Fruit fly (Drosophila melanogaster) whole organism, embryonic: ENCODE data around the gene CG8671.

ENCODE experiments used
- Ada2b ChIP-seq: fragments of 200-800 bp; sonication (Bioruptor generic); IDR thresholded peaks from 2 replicates; pipeline ENCODE4 v1.3.6; 2022; ENCODE audit warnings: missing biosample characterization, missing genetic modification characterization
- Adf1 ChIP-seq: fragments of 200-800 bp; sonication (Bioruptor generic); IDR thresholded peaks from 2 replicates; pipeline ENCODE4 v1.3.6; 2022; ENCODE audit warnings: missing biosample characterization, missing genetic modification characterization
- Atf6 ChIP-seq: fragments of 200-800 bp; sonication (Bioruptor generic); IDR thresholded peaks from 2 replicates; pipeline ENCODE4 v1.3.6; 2022; ENCODE audit warnings: missing biosample characterization, missing genetic modification characterization
- BtbVII ChIP-seq: fragments of 200-800 bp; sonication (Bioruptor generic); optimal IDR thresholded peaks from 3 replicates; lab custom pipeline; 2017; ENCODE audit warnings: missing biosample characterization, mild to moderate bottlenecking, missing genetic modification characterization
- C15 ChIP-seq: fragments of 200-800 bp; sonication (Bioruptor generic); IDR thresholded peaks from 3 replicates; pipeline ENCODE4 v1.3.6; 2022; ENCODE audit warnings: missing biosample characterization, missing genetic modification characterization
- CG10267 ChIP-seq: fragments of 200-800 bp; sonication (Bioruptor generic); optimal IDR thresholded peaks from 2 replicates; lab custom pipeline; 2018; ENCODE audit warnings: missing biosample characterization, mild to moderate bottlenecking, missing genetic modification characterization, moderate library complexity
- CG10431 ChIP-seq: fragments of 200-800 bp; sonication (Bioruptor generic); optimal IDR thresholded peaks from 3 replicates; lab custom pipeline; 2018; ENCODE audit warnings: missing biosample characterization, mild to moderate bottlenecking, missing genetic modification characterization
- CG10654 ChIP-seq: fragments of 200-800 bp; sonication (Bioruptor generic); optimal IDR thresholded peaks from 2 replicates; lab custom pipeline; 2016; ENCODE audit warnings: missing biosample characterization, missing genetic modification characterization
- CG13775 ChIP-seq: fragments of 200-800 bp; sonication (Bioruptor generic); optimal IDR thresholded peaks from 3 replicates; lab custom pipeline; 2017; ENCODE audit warnings: missing biosample characterization, mild to moderate bottlenecking, missing genetic modification characterization
- CG14965 ChIP-seq: fragments of 200-800 bp; sonication (Bioruptor generic); optimal IDR thresholded peaks from 2 replicates; lab custom pipeline; 2016; ENCODE audit warnings: missing biosample characterization, missing genetic modification characterization, borderline replicate concordance
- CG15011 ChIP-seq: fragments of 200-800 bp; sonication (Bioruptor generic); optimal IDR thresholded peaks from 3 replicates; lab custom pipeline; 2018; ENCODE audit warnings: missing biosample characterization, mild to moderate bottlenecking, missing genetic modification characterization
- CG1529 ChIP-seq: fragments of 200-800 bp; sonication (Bioruptor generic); optimal IDR thresholded peaks from 3 replicates; lab custom pipeline; 2018; ENCODE audit warnings: missing biosample characterization, missing genetic modification characterization
- CG17359 ChIP-seq: fragments of 200-800 bp; sonication (Bioruptor generic); optimal IDR thresholded peaks from 3 replicates; lab custom pipeline; 2018; ENCODE audit warnings: missing biosample characterization, mild to moderate bottlenecking, missing genetic modification characterization, moderate library complexity
- CG17361 ChIP-seq: fragments of 200-800 bp; sonication (Bioruptor generic); IDR thresholded peaks from 3 replicates; pipeline ENCODE4 v1.3.6; 2022; ENCODE audit warnings: missing biosample characterization, missing genetic modification characterization
- CG17802 ChIP-seq: fragments of 200-800 bp; sonication (Bioruptor generic); optimal IDR thresholded peaks from 2 replicates; lab custom pipeline; 2018; ENCODE audit warnings: missing biosample characterization, mild to moderate bottlenecking, missing genetic modification characterization, moderate library complexity
- CG18619 ChIP-seq: fragments of 200-800 bp; sonication (Bioruptor generic); optimal IDR thresholded peaks from 3 replicates; lab custom pipeline; 2017; ENCODE audit warnings: missing biosample characterization, mild to moderate bottlenecking, missing genetic modification characterization
- CG18764 ChIP-seq: fragments of 200-800 bp; sonication (Bioruptor generic); optimal IDR thresholded peaks from 3 replicates; lab custom pipeline; 2016; ENCODE audit warnings: missing biosample characterization, missing genetic modification characterization
- CG2199 ChIP-seq: fragments of 200-800 bp; sonication (Bioruptor generic); IDR thresholded peaks from 3 replicates; pipeline ENCODE4 v1.3.6; 2022; ENCODE audit warnings: missing biosample characterization, missing genetic modification characterization
- CG34422 ChIP-seq: fragments of 200-800 bp; sonication (Bioruptor generic); IDR thresholded peaks from 3 replicates; pipeline ENCODE4 v1.3.6; 2022; ENCODE audit warnings: missing biosample characterization, missing genetic modification characterization
- CG42726 ChIP-seq: fragments of 200-800 bp; sonication (Bioruptor generic); IDR thresholded peaks from 2 replicates; pipeline ENCODE4 v1.3.6; 2022; ENCODE audit warnings: missing biosample characterization, missing genetic modification characterization; ENCODE audit not compliant: partially characterized antibody
- CG4404 ChIP-seq: fragments of 200-800 bp; sonication (Bioruptor generic); IDR thresholded peaks from 2 replicates; pipeline ENCODE4 v1.3.6; 2022; ENCODE audit warnings: missing biosample characterization, missing genetic modification characterization
- CG6254 ChIP-seq: fragments of 200-800 bp; sonication (Bioruptor generic); optimal IDR thresholded peaks from 3 replicates; lab custom pipeline; 2017; ENCODE audit warnings: mild to moderate bottlenecking, missing biosample characterization, missing genetic modification reagents, missing genetic modification characterization
- CG7556 ChIP-seq: fragments of 200-800 bp; sonication (Bioruptor generic); optimal IDR thresholded peaks from 2 replicates; lab custom pipeline; 2017; ENCODE audit warnings: missing biosample characterization, mild to moderate bottlenecking, missing genetic modification characterization
- CG8089 ChIP-seq: fragments of 200-800 bp; sonication (Bioruptor generic); optimal IDR thresholded peaks from 3 replicates; lab custom pipeline; 2016; ENCODE audit warnings: missing biosample characterization, missing genetic modification characterization
- CG8290 ChIP-seq, 3 experiments: fragments of 200-800 bp; sonication (Bioruptor generic); optimal IDR thresholded peaks; 2 replicates each; lab custom pipeline; 2016 to 2019; ENCODE audit warnings: missing biosample characterization in 3 of 3, missing genetic modification characterization in 3 of 3, mild to moderate bottlenecking in 2 of 3, moderate library complexity in 1 of 3
- Dfd ChIP-seq, 2 experiments: fragments of >200 bp; optimal IDR thresholded peaks; 2 replicates each; lab custom pipeline; 2017; ENCODE audit warnings: missing biosample characterization in 2 of 2, missing genetic modification characterization in 2 of 2
- Dip2 ChIP-seq: fragments of 200-800 bp; sonication (Bioruptor generic); IDR thresholded peaks from 2 replicates; pipeline ENCODE4 v1.3.6; 2022; ENCODE audit warnings: missing biosample characterization, missing genetic modification characterization
- Ets65A ChIP-seq: fragments of 200-800 bp; sonication (Bioruptor generic); peaks from one replicate; lab custom pipeline; 2016; ENCODE audit warnings: missing biosample characterization, missing genetic modification characterization
- HmgZ ChIP-seq: fragments of 200-800 bp; sonication (Bioruptor generic); optimal IDR thresholded peaks from 2 replicates; lab custom pipeline; 2018; ENCODE audit warnings: missing biosample characterization, mild to moderate bottlenecking, missing genetic modification characterization
- Hsf ChIP-seq: fragments of 200-800 bp; sonication (Bioruptor generic); optimal IDR thresholded peaks from 3 replicates; lab custom pipeline; 2016; ENCODE audit warnings: missing biosample characterization, missing genetic modification characterization
- Mes4 ChIP-seq: fragments of 200-800 bp; sonication (Bioruptor generic); optimal IDR thresholded peaks from 2 replicates; lab custom pipeline; 2016; ENCODE audit warnings: missing biosample characterization, missing genetic modification characterization
- NFAT ChIP-seq: fragments of 200-800 bp; sonication (Bioruptor generic); IDR thresholded peaks from 2 replicates; pipeline ENCODE4 v1.3.6; 2022; ENCODE audit warnings: missing biosample characterization, missing genetic modification characterization
- Nf-YA ChIP-seq: fragments of 200-800 bp; sonication (Bioruptor generic); IDR thresholded peaks from 2 replicates; pipeline ENCODE4 v1.3.6; 2022; ENCODE audit warnings: missing biosample characterization, missing genetic modification characterization
- Optix ChIP-seq: fragments of 200-800 bp; sonication (Bioruptor generic); IDR thresholded peaks from 3 replicates; pipeline ENCODE4 v1.3.6; 2022; ENCODE audit warnings: missing biosample characterization, missing genetic modification characterization
- Trl ChIP-seq, 3 experiments: fragments of >200 bp in 2 of 3; fragments of 200-800 bp in 1 of 3; sonication (Bioruptor generic) in 1 of 3; optimal IDR thresholded peaks; 2 replicates in 1 of 3; 3 replicates in 2 of 3; lab custom pipeline; 2016 to 2017; ENCODE audit warnings: missing biosample characterization in 1 of 3, missing genetic modification characterization in 1 of 3
- bsh ChIP-seq, 2 experiments: fragments of 200-800 bp; sonication (Bioruptor generic); optimal IDR thresholded peaks; 2 replicates each; lab custom pipeline; 2017 to 2018; ENCODE audit warnings: mild to moderate bottlenecking in 2 of 2, missing biosample characterization in 2 of 2, missing genetic modification characterization in 2 of 2, moderate library complexity in 1 of 2
- cwo ChIP-seq: fragments of 200-800 bp; sonication (Bioruptor generic); optimal IDR thresholded peaks from 3 replicates; lab custom pipeline; 2017; ENCODE audit warnings: missing biosample characterization, missing genetic modification characterization, mild to moderate bottlenecking, moderate library complexity, missing genetic modification reagents
- ewg ChIP-seq: fragments of 200-800 bp; sonication (Bioruptor generic); optimal IDR thresholded peaks from 3 replicates; lab custom pipeline; 2017; ENCODE audit warnings: mild to moderate bottlenecking, missing biosample characterization, missing genetic modification reagents, missing genetic modification characterization
- insv ChIP-seq, 2 experiments: fragments of 200-800 bp; sonication (Bioruptor generic); optimal IDR thresholded peaks; 3 replicates each; lab custom pipeline; 2016 to 2018; ENCODE audit warnings: missing biosample characterization in 2 of 2, missing genetic modification characterization in 2 of 2
- lab ChIP-seq: fragments of 200-800 bp; sonication (Bioruptor generic); optimal IDR thresholded peaks from 3 replicates; lab custom pipeline; 2017; ENCODE audit warnings: missing biosample characterization, missing genetic modification characterization, mild to moderate bottlenecking, moderate library complexity, missing genetic modification reagents
- mld ChIP-seq: fragments of 200-800 bp; sonication (Bioruptor generic); IDR thresholded peaks from 3 replicates; pipeline ENCODE4 v1.3.6; 2022; ENCODE audit warnings: missing biosample characterization, missing genetic modification characterization; ENCODE audit not compliant: partially characterized antibody
- nau ChIP-seq: fragments of 200-800 bp; sonication (Bioruptor generic); optimal IDR thresholded peaks from 3 replicates; lab custom pipeline; 2017; ENCODE audit warnings: missing biosample characterization, mild to moderate bottlenecking, missing genetic modification characterization, missing genetic modification reagents
- nom ChIP-seq: fragments of 200-800 bp; sonication (Bioruptor generic); optimal IDR thresholded peaks from 2 replicates; lab custom pipeline; 2017; ENCODE audit warnings: missing biosample characterization, missing genetic modification characterization, mild to moderate bottlenecking, moderate library complexity, missing genetic modification reagents
- onecut ChIP-seq: fragments of 200-800 bp; sonication (Bioruptor generic); IDR thresholded peaks from 2 replicates; pipeline ENCODE4 v1.3.6; 2022; ENCODE audit warnings: missing biosample characterization, missing genetic modification characterization
- p53 ChIP-seq: fragments of 200-800 bp; sonication (Bioruptor generic); optimal IDR thresholded peaks from 2 replicates; lab custom pipeline; 2016; ENCODE audit warnings: missing biosample characterization, missing genetic modification characterization
- sim ChIP-seq: fragments of 200-800 bp; sonication (Bioruptor generic); IDR thresholded peaks from 2 replicates; pipeline ENCODE4 v1.3.6; 2022; ENCODE audit warnings: missing biosample characterization, missing genetic modification characterization
- so ChIP-seq: fragments of 200-800 bp; sonication (Bioruptor generic); IDR thresholded peaks from 3 replicates; pipeline ENCODE4 v1.3.6; 2022; ENCODE audit warnings: missing biosample characterization, missing genetic modification characterization
- tio ChIP-seq: fragments of 200-800 bp; sonication (Bioruptor generic); optimal IDR thresholded peaks from 2 replicates; lab custom pipeline; 2017; ENCODE audit warnings: missing biosample characterization, missing genetic modification characterization, inconsistent platforms

CG8671 gene

DNA sequence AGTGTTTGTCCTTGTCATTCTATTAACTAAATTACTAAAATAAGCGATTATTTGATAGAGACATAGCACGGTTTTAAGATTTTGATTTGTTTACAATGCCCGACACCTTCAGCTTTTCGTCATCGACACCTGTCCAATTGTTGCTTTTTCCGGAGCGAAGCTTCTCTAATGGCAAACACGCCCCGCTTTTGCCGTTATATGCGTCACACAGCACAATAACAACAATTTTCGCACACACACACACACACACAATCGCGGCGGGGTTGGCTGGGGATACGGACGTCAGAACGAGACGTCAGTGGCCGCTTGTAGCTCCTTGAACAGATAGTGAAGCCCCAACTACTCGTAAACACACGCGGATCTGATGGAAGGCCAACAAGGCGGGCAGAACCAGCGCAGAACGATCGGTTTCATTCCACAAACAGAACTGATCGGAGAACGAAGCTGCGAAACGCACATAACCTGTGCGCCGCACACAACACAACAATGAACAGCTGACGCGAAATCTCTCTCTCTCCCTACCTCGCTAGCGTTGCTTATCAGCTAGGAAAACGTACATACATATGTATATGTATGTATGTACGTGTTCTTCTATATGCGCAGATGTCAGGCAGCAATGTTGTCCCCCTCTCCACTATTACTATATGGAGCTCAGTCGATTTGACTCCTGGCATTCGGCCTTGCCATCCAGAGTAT is 46.5 kb downstream of the CG8671 start (continued):
- TF ChIP-seq CG8290 (GFP tag; optimal IDR thresholded peaks at IDR 0.05; lab: Kevin White, UChicago), result no peak
- TF ChIP-seq CG8290 (tag; optimal IDR thresholded peaks at IDR 0.05; lab: Kevin White, UChicago), result peak in 1 of 2 experiments; percentile 70
- TF ChIP-seq Ets65A (GFP tag; lab: Kevin White, UChicago), result peak; percentile 16
- TF ChIP-seq ewg, result no peak
- TF ChIP-seq sim (GFP tag; lab: Robert Waterston, UW), result 0 out of 2 replicates have a peak, but pooled peaks have one; percentile 46
- peak; percentile 69 for TF ChIP-seq cwo (GFP tag; lab: Kevin White, UChicago)
- peak; percentile 85 for TF ChIP-seq CG2199 (GFP tag; lab: Robert Waterston, UW)
- TF ChIP-seq Ada2b (GFP tag; lab: Robert Waterston, UW), result no peak
- TF ChIP-seq Trl (optimal IDR thresholded peaks at IDR 0.05; lab: Kevin White, UChicago), result peak; percentile 38 to 63
- no peak for TF ChIP-seq Trl (GFP tag; optimal IDR thresholded peaks at IDR 0.05; lab: Kevin White, UChicago)
- no peak for TF ChIP-seq CG13775 (GFP tag; lab: Kevin White, UChicago)
- TF ChIP-seq nau, result peak; percentile 44
- no peak for TF ChIP-seq CG14965 (GFP tag; lab: Kevin White, UChicago)
- TF ChIP-seq CG7556 (GFP tag; lab: Kevin White, UChicago), result no peak
- no peak for TF ChIP-seq CG6254 (GFP tag; lab: Kevin White, UChicago)
- no peak for TF ChIP-seq tio (GFP tag; lab: Kevin White, UChicago)
- no peak for TF ChIP-seq CG18764
- TF ChIP-seq CG8089 (GFP tag; lab: Kevin White, UChicago), result no peak
- peak in 1 of 2 experiments; percentile 22 for TF ChIP-seq insv (GFP tag; optimal IDR thresholded peaks at IDR 0.05; lab: Kevin White, UChicago)
- no peak for TF ChIP-seq CG17361 (GFP tag; lab: Robert Waterston, UW)
- peak; percentile 56 for TF ChIP-seq lab (GFP tag; lab: Kevin White, UChicago)
- TF ChIP-seq mld (GFP tag; lab: Robert Waterston, UW), result no peak
- TF ChIP-seq CG4404 (GFP tag; lab: Robert Waterston, UW), result no peak
- peak; percentile 19 for TF ChIP-seq BtbVII (GFP tag; lab: Kevin White, UChicago)
- no peak for TF ChIP-seq CG17802
- peak; percentile 81 for TF ChIP-seq HmgZ (tag; lab: Kevin White, UChicago)
- TF ChIP-seq CG15011 (GFP tag; lab: Kevin White, UChicago), result no peak
- TF ChIP-seq so (GFP tag; lab: Robert Waterston, UW), result peak; percentile 53; the same call in 2 of the 3 replicates
- TF ChIP-seq Mes4 (GFP tag; lab: Kevin White, UChicago), result no peak
- TF ChIP-seq bsh (GFP tag; optimal IDR thresholded peaks at IDR 0.05; lab: Kevin White, UChicago), result peak in 1 of 2 experiments; percentile 11
- no peak for TF ChIP-seq CG10267 (tag; lab: Kevin White, UChicago)
- TF ChIP-seq Optix (GFP tag; lab: Robert Waterston, UW), result no peak
- TF ChIP-seq CG17359 (tag; lab: Kevin White, UChicago), result no peak
- TF ChIP-seq Nf-YA (GFP tag; lab: Robert Waterston, UW), result 0 out of 2 replicates have a peak, but pooled peaks have one; percentile 34
- no peak for TF ChIP-seq CG10654
- TF ChIP-seq Dfd (GFP tag; optimal IDR thresholded peaks at IDR 0.05; lab: Kevin White, UChicago), result no peak
- peak; percentile 64; the same call in 1 of the 2 replicates for TF ChIP-seq Adf1 (GFP tag; lab: Robert Waterston, UW)
- no peak for TF ChIP-seq CG18619 (GFP tag; lab: Kevin White, UChicago)
- TF ChIP-seq NFAT (GFP tag; lab: Robert Waterston, UW), result peak; percentile 62; the same call in 1 of the 2 replicates
- TF ChIP-seq CG1529 (GFP tag; lab: Kevin White, UChicago), result no peak
- 0 out of 2 replicates have a peak, but pooled peaks have one; percentile 21 for TF ChIP-seq onecut
- TF ChIP-seq Atf6 (GFP tag; lab: Robert Waterston, UW), result peak; percentile 69
- peak; percentile 63 for TF ChIP-seq nom
- TF ChIP-seq p53 (GFP tag; lab: Kevin White, UChicago), result peak; percentile 1
- peak; percentile 83; the same call in 1 of the 3 replicates for TF ChIP-seq CG34422 (GFP tag; lab: Robert Waterston, UW)
- TF ChIP-seq C15 (GFP tag; lab: Robert Waterston, UW), result no peak
- no peak for TF ChIP-seq Hsf (GFP tag; lab: Kevin White, UChicago)
- no peak for TF ChIP-seq CG10431 (GFP tag; lab: Kevin White, UChicago)
- peak; percentile 62; the same call in 1 of the 2 replicates for TF ChIP-seq CG42726 (GFP tag; lab: Robert Waterston, UW)
- TF ChIP-seq Dip2, result no peak
